Worm (Caenorhabditis elegans) whole organism, L4 larva: ENCODE data around the gene nhr-182.

ENCODE experiments used
- F37D6.2 ChIP-seq: sonication (generic microtip); optimal IDR thresholded peaks from 2 replicates; lab custom pipeline; 2016; ENCODE audit warnings: mild to moderate bottlenecking, missing genetic modification characterization, missing compliant biosample characterization
- Y48G9A.11 ChIP-seq: fragments of 200-800 bp; sonication (Bioruptor generic); IDR thresholded peaks from 2 replicates; pipeline ENCODE4 v1.3.6; 2022; ENCODE audit warnings: missing genetic modification reagents, missing genetic modification characterization, missing compliant biosample characterization
- ces-1 ChIP-seq: fragments of 150-350 bp; sonication (generic microtip); optimal IDR thresholded peaks from 4 replicates; lab custom pipeline; 2014; ENCODE audit warnings: missing biosample characterization, missing genetic modification reagents, missing genetic modification characterization
- dpl-1 ChIP-seq: fragments of 150-350 bp; optimal IDR thresholded peaks from 2 replicates; lab custom pipeline; 2014; ENCODE audit warnings: missing biosample characterization, missing genetic modification reagents, missing genetic modification characterization
- nhr-28 ChIP-seq: fragments of 150-350 bp; optimal IDR thresholded peaks from 2 replicates; lab custom pipeline; 2014; ENCODE audit warnings: missing biosample characterization, missing genetic modification characterization
- unc-62 ChIP-seq, 3 experiments: fragments of 150-350 bp in 1 of 3; sonication (generic microtip); optimal IDR thresholded peaks in 2 of 3; peaks in 1 of 3; 1 replicate in 1 of 3; 2 replicates in 2 of 3; lab custom pipeline; 2014 to 2017; ENCODE audit warnings: missing biosample characterization in 3 of 3, missing genetic modification characterization in 3 of 3, missing genetic modification reagents in 3 of 3, missing genotype in 1 of 3

- no peak for TF ChIP-seq nhr-28 (tag; lab: Kevin White, UChicago)
- TF ChIP-seq Y48G9A.11 = no peak
- peak in 1 of 2 experiments; percentile 59 for TF ChIP-seq unc-62 (GFP tag; optimal IDR thresholded peaks at IDR 0.05 in 1 of 2; lab: Kevin White, UChicago)
- TF ChIP-seq unc-62 (tag; optimal IDR thresholded peaks at IDR 0.05; lab: Kevin White, UChicago) = no peak
- TF ChIP-seq F37D6.2 = no peak
- TF ChIP-seq dpl-1 (GFP tag; lab: Kevin White, UChicago) = no peak
- TF ChIP-seq ces-1 (GFP tag; lab: Kevin White, UChicago) = no peak
These were observed 5.2 kb upstream of the nhr-182 start for ce11 chrV:2264925-2265324.
